Worm (Caenorhabditis elegans): Measurements from ENCODE around the gene Y75B8A.10.

The Y75B8A.10 gene

DNA sequence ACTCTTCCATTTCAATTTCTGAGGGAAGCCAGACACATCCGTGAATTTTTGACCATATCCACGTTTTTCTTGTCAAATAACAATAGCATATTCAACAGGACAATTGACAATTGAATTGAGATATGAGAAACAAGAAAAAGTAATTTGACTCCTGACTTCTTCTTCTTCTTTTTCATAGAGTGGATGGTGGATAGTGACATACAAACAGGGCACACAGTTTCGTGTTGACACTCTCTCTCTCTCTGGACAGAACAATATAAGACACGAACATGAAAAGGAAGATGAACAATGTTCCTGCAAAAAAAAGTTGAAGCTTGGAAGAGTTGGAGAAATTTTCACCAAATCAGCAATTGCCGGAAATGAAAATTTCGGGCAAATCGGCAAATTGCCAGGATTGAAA, 31.7 kb downstream of the Y75B8A.10 start:
- TF ChIP-seq nhr-120 (GFP tag; IDR thresholded peaks at IDR 0.05): no peak
- no peak for TF ChIP-seq nhr-179 (tag; optimal IDR thresholded peaks at IDR 0.05)
- no peak for TF ChIP-seq F37B4.10 (GFP tag; IDR thresholded peaks at IDR 0.05)
- TF ChIP-seq mes-4 (tag; optimal IDR thresholded peaks at IDR 0.05): no peak
- TF ChIP-seq bed-2 (GFP tag; IDR thresholded peaks at IDR 0.05): no peak
- no peak for TF ChIP-seq attf-5 (GFP tag; optimal IDR thresholded peaks at IDR 0.05)

- peak; percentile 76 for TF ChIP-seq zfh-2 (GFP tag; conservative IDR thresholded peaks at IDR 0.05)
- TF ChIP-seq efl-1 (GFP tag; optimal IDR thresholded peaks at IDR 0.05): no peak
- TF ChIP-seq ama-1 (optimal IDR thresholded peaks at IDR 0.05): no peak
- no peak for TF ChIP-seq ama-1 (GFP tag; optimal IDR thresholded peaks at IDR 0.05)
These were observed 32.9 kb downstream of the Y75B8A.10 start for ce11 chrIII:12149958-12150357.

DNA sequence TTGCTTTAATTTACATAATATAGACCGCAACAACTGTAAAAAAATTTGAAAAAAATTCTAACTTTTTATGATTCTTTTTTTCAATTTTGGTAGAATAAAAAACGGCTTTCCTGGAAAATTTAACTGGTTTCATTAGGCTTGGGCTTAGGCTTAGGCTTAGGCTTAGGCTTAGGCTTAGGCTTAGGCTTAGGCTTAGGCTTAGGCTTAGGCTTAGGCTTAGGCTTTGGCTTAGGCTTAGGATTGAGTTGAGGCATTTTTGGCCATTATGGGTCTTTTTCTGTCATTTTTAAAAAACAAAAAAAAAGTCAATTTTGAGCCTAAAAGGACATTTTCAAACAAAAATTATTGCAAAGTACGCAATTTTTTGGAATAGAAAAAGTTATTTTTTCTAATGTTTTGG, 39.0 kb downstream of the Y75B8A.10 start:
- TF ChIP-seq atf-7 (tag; optimal IDR thresholded peaks at IDR 0.05): no peak
- no peak for TF ChIP-seq sea-2 (GFP tag; IDR thresholded peaks at IDR 0.05)
- no peak for TF ChIP-seq ceh-79 (tag; optimal IDR thresholded peaks at IDR 0.05)
- TF ChIP-seq sptf-2 (GFP tag; optimal IDR thresholded peaks at IDR 0.05): no peak
- no peak for TF ChIP-seq athp-1 (tag; optimal IDR thresholded peaks at IDR 0.05)
- TF ChIP-seq ztf-25 (GFP tag; IDR thresholded peaks at IDR 0.05): no peak
- TF ChIP-seq mel-28 (tag; optimal IDR thresholded peaks at IDR 0.05; ENCODE audit: borderline replicate concordance): no peak
- TF ChIP-seq ztf-26 (tag; optimal IDR thresholded peaks at IDR 0.05): no peak

DNA sequence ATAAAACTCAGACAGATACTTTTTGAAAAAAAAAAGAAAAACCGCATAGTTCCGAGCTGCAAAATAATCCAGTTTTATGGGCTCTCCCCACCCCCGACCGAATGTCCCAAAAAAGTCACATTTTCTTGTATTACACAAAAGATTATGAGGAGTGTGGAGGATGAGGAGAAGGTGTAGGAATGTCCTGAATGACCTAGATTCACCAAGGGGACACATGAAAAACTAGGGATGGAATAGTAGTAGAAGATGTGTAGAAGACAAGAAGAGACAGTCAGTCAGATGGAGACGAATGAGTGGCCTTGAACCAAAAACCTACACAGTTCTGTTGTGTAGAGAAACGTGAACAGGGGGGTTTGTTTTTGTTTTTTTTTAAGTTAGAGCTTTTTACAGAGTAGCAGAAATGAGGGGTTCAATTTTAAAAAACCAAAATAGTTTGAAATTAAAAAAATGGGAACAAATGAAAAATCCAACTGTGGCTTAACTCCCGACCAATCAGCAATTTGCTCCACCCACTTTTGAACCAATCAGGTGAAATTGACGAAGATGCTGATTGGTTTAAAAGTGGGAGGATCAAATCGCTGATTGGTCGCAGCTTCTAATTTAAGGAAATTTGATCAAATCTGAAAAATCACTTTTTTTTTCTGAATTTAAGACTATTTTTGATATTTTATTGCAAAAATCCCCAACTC, 40.3 kb downstream of the Y75B8A.10 start:
- TF ChIP-seq lin-40 (tag; optimal IDR thresholded peaks at IDR 0.05) (no peak), F37B4.10 (GFP tag; IDR thresholded peaks at IDR 0.05) (no peak), snpc-4 (GFP tag; optimal IDR thresholded peaks at IDR 0.05) (no peak), snpc-4 (tag; optimal IDR thresholded peaks at IDR 0.05) (no peak), mxl-1 (tag; optimal IDR thresholded peaks at IDR 0.05) (no peak)

- TF ChIP-seq F37B4.10 (GFP tag; IDR thresholded peaks at IDR 0.05): no peak
- no peak for TF ChIP-seq attf-5 (GFP tag; optimal IDR thresholded peaks at IDR 0.05)
- TF ChIP-seq Y53G8AR.9 (GFP tag; conservative IDR thresholded peaks at IDR 0.05): no peak
- no peak for TF ChIP-seq K11D2.4 (GFP tag; IDR thresholded peaks at IDR 0.05)
- TF ChIP-seq ztf-18 (tag; optimal IDR thresholded peaks at IDR 0.05): no peak
- no peak for TF ChIP-seq tbx-9 (tag; optimal IDR thresholded peaks at IDR 0.05; ENCODE audit: borderline replicate concordance)
- TF ChIP-seq mxl-1 (tag; optimal IDR thresholded peaks at IDR 0.05): no peak
- no peak for TF ChIP-seq ceh-91 (GFP tag; IDR thresholded peaks at IDR 0.05)
- TF ChIP-seq rpc-1 (optimal IDR thresholded peaks at IDR 0.05): no peak
- no peak for TF ChIP-seq rpc-1 (tag; optimal IDR thresholded peaks at IDR 0.05)
- no peak for TF ChIP-seq lin-35 (GFP tag; optimal IDR thresholded peaks at IDR 0.05)
- TF ChIP-seq hmg-1.2 (GFP tag; IDR thresholded peaks at IDR 0.05): no peak
- TF ChIP-seq madf-3 (GFP tag; IDR thresholded peaks at IDR 0.05): no peak
- no peak for TF ChIP-seq hrde-1 (tag; optimal IDR thresholded peaks at IDR 0.05; ENCODE audit: borderline replicate concordance)
These were observed 43.3 kb downstream of the Y75B8A.10 start for ce11 chrIII:12139471-12139870.
